Worm (Caenorhabditis elegans): ENCODE data around the gene F14F3.5.

- TF ChIP-seq F13C5.2 (tag; optimal IDR thresholded peaks at IDR 0.05) (peak; percentile 45), aly-1 (tag; optimal IDR thresholded peaks at IDR 0.05) (no peak), sea-1 (GFP tag; conservative IDR thresholded peaks at IDR 0.05) (no peak), ama-1 (optimal IDR thresholded peaks at IDR 0.05) (no peak), ceh-13 (GFP tag; optimal IDR thresholded peaks at IDR 0.05) (no peak), hmbx-1 (tag; optimal IDR thresholded peaks at IDR 0.05) (no peak)
Observed at ce11 chrX:10524483-10524948, 4.5 kb downstream of the F14F3.5 start, which contains the start of the genes mboa-7 and git-1.

Measured in whole organism, early embryonic.